Fruit fly (Drosophila melanogaster): ENCODE measurements around the gene Drsl6.

- no peak for TF ChIP-seq kay (GFP tag; ENCODE audit: borderline replicate concordance)
- no peak for TF ChIP-seq CG33017 (tag; optimal IDR thresholded peaks at IDR 0.05)
- TF ChIP-seq Clk (GFP tag; optimal IDR thresholded peaks at IDR 0.05), result no peak
- TF ChIP-seq cnc (optimal IDR thresholded peaks at IDR 0.05), result no peak
- TF ChIP-seq tj (GFP tag; optimal IDR thresholded peaks at IDR 0.05), result peak; percentile 66
- TF ChIP-seq CG11617 (GFP tag; optimal IDR thresholded peaks at IDR 0.05), result no peak
- no peak for TF ChIP-seq Hr96 (GFP tag; optimal IDR thresholded peaks at IDR 0.05)
- TF ChIP-seq CG12768 (GFP tag; optimal IDR thresholded peaks at IDR 0.05), result no peak
- no peak for TF ChIP-seq bab1 (GFP tag; optimal IDR thresholded peaks at IDR 0.05)
- no peak for TF ChIP-seq pad (GFP tag; optimal IDR thresholded peaks at IDR 0.05)
- no peak for TF ChIP-seq CG7101 (tag; optimal IDR thresholded peaks at IDR 0.05)
- no peak for TF ChIP-seq Crg-1 (GFP tag; optimal IDR thresholded peaks at IDR 0.05)
- no peak for TF ChIP-seq CG7045 (GFP tag; optimal IDR thresholded peaks at IDR 0.05)
- TF ChIP-seq CG1620 (GFP tag; optimal IDR thresholded peaks at IDR 0.05), result no peak
These were observed 6.2 kb upstream of the Drsl6 start for dm6 chr3L:3342307-3342940.

All from whole organism, adult.